Fruit fly (Drosophila melanogaster) whole organism, embryonic: Measurements from ENCODE around the gene glu.

ENCODE experiments used
- Atf-2 ChIP-seq: fragments of 200-800 bp; sonication (Bioruptor generic); optimal IDR thresholded peaks from 2 replicates; lab custom pipeline; 2016; ENCODE audit warnings: missing biosample characterization, missing genetic modification characterization
- Atf6 ChIP-seq: fragments of 200-800 bp; sonication (Bioruptor generic); IDR thresholded peaks from 2 replicates; pipeline ENCODE4 v1.3.6; 2022; ENCODE audit warnings: missing biosample characterization, missing genetic modification characterization
- BEAF-32 ChIP-seq: fragments of 200-800 bp; sonication (Bioruptor generic); optimal IDR thresholded peaks from 3 replicates; lab custom pipeline; 2017; ENCODE audit warnings: missing biosample characterization, missing genetic modification characterization, mild to moderate bottlenecking, moderate library complexity, missing genetic modification reagents
- CG10267 ChIP-seq: fragments of 200-800 bp; sonication (Bioruptor generic); optimal IDR thresholded peaks from 2 replicates; lab custom pipeline; 2018; ENCODE audit warnings: missing biosample characterization, mild to moderate bottlenecking, missing genetic modification characterization, moderate library complexity
- CG10543 ChIP-seq: fragments of 200-800 bp; sonication (Bioruptor generic); optimal IDR thresholded peaks from 3 replicates; lab custom pipeline; 2017; ENCODE audit warnings: missing biosample characterization, mild to moderate bottlenecking, missing genetic modification characterization, moderate library complexity
- CG12769 ChIP-seq: fragments of 200-800 bp; sonication (Bioruptor generic); optimal IDR thresholded peaks from 2 replicates; lab custom pipeline; 2019; ENCODE audit warnings: missing biosample characterization, mild to moderate bottlenecking, missing genetic modification characterization, moderate library complexity
- CG13287 ChIP-seq: fragments of 200-800 bp; sonication (Bioruptor generic); IDR thresholded peaks from 2 replicates; pipeline ENCODE4 v1.3.6; 2022; ENCODE audit warnings: missing biosample characterization, missing genetic modification characterization; ENCODE audit not compliant: partially characterized antibody
- CG13624 ChIP-seq: fragments of 200-800 bp; sonication (Bioruptor generic); optimal IDR thresholded peaks from 2 replicates; lab custom pipeline; 2016; ENCODE audit warnings: missing biosample characterization, missing genetic modification characterization
- CG1647 ChIP-seq: fragments of 200-800 bp; sonication (Bioruptor generic); optimal IDR thresholded peaks from 3 replicates; lab custom pipeline; 2016; ENCODE audit warnings: missing biosample characterization, missing genetic modification characterization
- CG2120 ChIP-seq: fragments of 200-800 bp; sonication (Bioruptor generic); optimal IDR thresholded peaks from 3 replicates; lab custom pipeline; 2016; ENCODE audit warnings: missing biosample characterization, missing genetic modification characterization
- CG30020 ChIP-seq: fragments of 200-800 bp; optimal IDR thresholded peaks from 2 replicates; lab custom pipeline; 2019; ENCODE audit warnings: missing biosample characterization, mild to moderate bottlenecking, missing genetic modification characterization, moderate library complexity
- CG3407 ChIP-seq: fragments of 200-800 bp; sonication (Bioruptor generic); optimal IDR thresholded peaks from 2 replicates; lab custom pipeline; 2018; ENCODE audit warnings: missing biosample characterization, mild to moderate bottlenecking, missing genetic modification characterization
- CG34224 ChIP-seq: fragments of 200-800 bp; sonication (Bioruptor generic); IDR thresholded peaks from 3 replicates; pipeline ENCODE4 v1.3.6; 2022; ENCODE audit warnings: missing biosample characterization, missing genetic modification characterization; ENCODE audit not compliant: partially characterized antibody
- CG34376 ChIP-seq: fragments of 200-800 bp; sonication (Bioruptor generic); optimal IDR thresholded peaks from 2 replicates; lab custom pipeline; 2018; ENCODE audit warnings: missing biosample characterization, mild to moderate bottlenecking, missing genetic modification characterization
- CG3995 ChIP-seq: fragments of 200-800 bp; sonication (Bioruptor generic); optimal IDR thresholded peaks from 3 replicates; lab custom pipeline; 2016; ENCODE audit warnings: missing biosample characterization, missing genetic modification characterization
- CG42726 ChIP-seq: fragments of 200-800 bp; sonication (Bioruptor generic); IDR thresholded peaks from 2 replicates; pipeline ENCODE4 v1.3.6; 2022; ENCODE audit warnings: missing biosample characterization, missing genetic modification characterization; ENCODE audit not compliant: partially characterized antibody
- CG4617 ChIP-seq: fragments of 200-800 bp; sonication (Bioruptor generic); optimal IDR thresholded peaks from 3 replicates; lab custom pipeline; 2016; ENCODE audit warnings: missing biosample characterization, missing genetic modification characterization, borderline replicate concordance
- CG4730 ChIP-seq: fragments of 200-800 bp; sonication (Bioruptor generic); IDR thresholded peaks from 2 replicates; pipeline ENCODE4 v1.3.6; 2022; ENCODE audit warnings: missing biosample characterization, missing genetic modification characterization
- CG4854 ChIP-seq: fragments of 200-800 bp; sonication (Bioruptor generic); optimal IDR thresholded peaks from 2 replicates; lab custom pipeline; 2016; ENCODE audit warnings: missing biosample characterization, missing genetic modification characterization, inconsistent platforms
- Dp ChIP-seq: fragments of 200-800 bp; sonication (Bioruptor generic); optimal IDR thresholded peaks from 2 replicates; lab custom pipeline; 2018; ENCODE audit warnings: missing biosample characterization, mild to moderate bottlenecking, missing genetic modification characterization, moderate library complexity
- E2f2 ChIP-seq: fragments of 200-800 bp; sonication (Bioruptor generic); IDR thresholded peaks from 2 replicates; pipeline ENCODE4 v1.3.6; 2022; ENCODE audit warnings: missing biosample characterization, missing genetic modification characterization
- MBD-R2 ChIP-seq: fragments of 200-800 bp; sonication (Bioruptor generic); IDR thresholded peaks from 2 replicates; pipeline ENCODE4 v1.3.6; 2022; ENCODE audit warnings: missing biosample characterization, missing genetic modification characterization
- MESR4 ChIP-seq: fragments of 200-800 bp; sonication (Bioruptor generic); optimal IDR thresholded peaks from 2 replicates; lab custom pipeline; 2018; ENCODE audit warnings: missing biosample characterization, mild to moderate bottlenecking, missing genetic modification characterization, moderate library complexity
- Med ChIP-seq: fragments of 200-800 bp; sonication (Bioruptor generic); peaks from one replicate; lab custom pipeline; 2016; ENCODE audit warnings: missing biosample characterization, missing genetic modification characterization, mild to moderate bottlenecking, inconsistent platforms, moderate library complexity
- Myb ChIP-seq: fragments of 200-800 bp; sonication (Bioruptor generic); optimal IDR thresholded peaks from 2 replicates; lab custom pipeline; 2016; ENCODE audit warnings: missing biosample characterization, missing genetic modification characterization
- Poxn ChIP-seq: fragments of 200-800 bp; sonication (Bioruptor generic); IDR thresholded peaks from 2 replicates; pipeline ENCODE4 v1.3.6; 2022; ENCODE audit warnings: missing biosample characterization, missing genetic modification characterization
- Scr ChIP-seq: fragments of 200-800 bp; sonication (Bioruptor generic); IDR thresholded peaks from 2 replicates; pipeline ENCODE4 v1.3.6; 2022; ENCODE audit warnings: missing biosample characterization, missing genetic modification characterization; ENCODE audit not compliant: partially characterized antibody
- Sry-β ChIP-seq: fragments of 200-800 bp; sonication (Bioruptor generic); optimal IDR thresholded peaks from 2 replicates; lab custom pipeline; 2018; ENCODE audit warnings: missing biosample characterization, mild to moderate bottlenecking, missing genetic modification characterization, moderate library complexity
- Taf1 ChIP-seq: fragments of 200-800 bp; sonication (Bioruptor generic); IDR thresholded peaks from 2 replicates; pipeline ENCODE4 v1.3.6; 2022; ENCODE audit warnings: missing biosample characterization, missing genetic modification characterization
- corto ChIP-seq: fragments of 200-800 bp; sonication (Bioruptor generic); optimal IDR thresholded peaks from 2 replicates; lab custom pipeline; 2016; ENCODE audit warnings: missing biosample characterization, mild to moderate bottlenecking, missing genetic modification characterization, moderate library complexity
- da ChIP-seq: fragments of 200-800 bp; sonication (Bioruptor generic); optimal IDR thresholded peaks from 2 replicates; lab custom pipeline; 2016; ENCODE audit warnings: missing biosample characterization, missing genetic modification characterization
- en ChIP-seq: fragments of 200-800 bp; sonication (Bioruptor generic); optimal IDR thresholded peaks from 2 replicates; lab custom pipeline; 2016; ENCODE audit warnings: missing biosample characterization, missing genetic modification characterization
- gfzf ChIP-seq: fragments of 200-800 bp; sonication (Bioruptor generic); optimal IDR thresholded peaks from 2 replicates; lab custom pipeline; 2016; ENCODE audit warnings: missing biosample characterization, mild to moderate bottlenecking, missing genetic modification characterization, moderate library complexity
- hbn ChIP-seq: fragments of 200-800 bp; sonication (Bioruptor generic); IDR thresholded peaks from 2 replicates; pipeline ENCODE4 v1.3.6; 2022; ENCODE audit warnings: missing biosample characterization, missing genetic modification characterization; ENCODE audit not compliant: partially characterized antibody
- jing ChIP-seq: fragments of 200-800 bp; sonication (Bioruptor generic); optimal IDR thresholded peaks from 2 replicates; lab custom pipeline; 2018; ENCODE audit warnings: missing biosample characterization, mild to moderate bottlenecking, missing genetic modification characterization
- knrl ChIP-seq: fragments of 200-800 bp; sonication (Bioruptor generic); IDR thresholded peaks from 3 replicates; pipeline ENCODE4 v1.3.6; 2022; ENCODE audit warnings: missing biosample characterization, missing genetic modification characterization; ENCODE audit not compliant: partially characterized antibody
- pzg ChIP-seq: fragments of 200-800 bp; sonication (Bioruptor generic); optimal IDR thresholded peaks from 3 replicates; lab custom pipeline; 2018; ENCODE audit warnings: missing biosample characterization, mild to moderate bottlenecking, missing genetic modification characterization, moderate library complexity
- sisA ChIP-seq: fragments of 200-800 bp; sonication (Bioruptor generic); IDR thresholded peaks from 2 replicates; pipeline ENCODE4 v1.3.6; 2022; ENCODE audit warnings: missing biosample characterization, missing genetic modification characterization
- sob ChIP-seq: fragments of 200-800 bp; sonication (Bioruptor generic); IDR thresholded peaks from 2 replicates; pipeline ENCODE4 v1.3.6; 2022; ENCODE audit warnings: missing biosample characterization, missing genetic modification characterization
- stwl ChIP-seq: fragments of 200-800 bp; sonication (Bioruptor generic); optimal IDR thresholded peaks from 3 replicates; lab custom pipeline; 2018; ENCODE audit warnings: missing biosample characterization, mild to moderate bottlenecking, missing genetic modification characterization, moderate library complexity
- unpg ChIP-seq: fragments of 200-800 bp; sonication (Bioruptor generic); optimal IDR thresholded peaks from 3 replicates; lab custom pipeline; 2018; ENCODE audit warnings: missing biosample characterization, mild to moderate bottlenecking, missing genetic modification characterization, moderate library complexity

Gene glu

DNA sequence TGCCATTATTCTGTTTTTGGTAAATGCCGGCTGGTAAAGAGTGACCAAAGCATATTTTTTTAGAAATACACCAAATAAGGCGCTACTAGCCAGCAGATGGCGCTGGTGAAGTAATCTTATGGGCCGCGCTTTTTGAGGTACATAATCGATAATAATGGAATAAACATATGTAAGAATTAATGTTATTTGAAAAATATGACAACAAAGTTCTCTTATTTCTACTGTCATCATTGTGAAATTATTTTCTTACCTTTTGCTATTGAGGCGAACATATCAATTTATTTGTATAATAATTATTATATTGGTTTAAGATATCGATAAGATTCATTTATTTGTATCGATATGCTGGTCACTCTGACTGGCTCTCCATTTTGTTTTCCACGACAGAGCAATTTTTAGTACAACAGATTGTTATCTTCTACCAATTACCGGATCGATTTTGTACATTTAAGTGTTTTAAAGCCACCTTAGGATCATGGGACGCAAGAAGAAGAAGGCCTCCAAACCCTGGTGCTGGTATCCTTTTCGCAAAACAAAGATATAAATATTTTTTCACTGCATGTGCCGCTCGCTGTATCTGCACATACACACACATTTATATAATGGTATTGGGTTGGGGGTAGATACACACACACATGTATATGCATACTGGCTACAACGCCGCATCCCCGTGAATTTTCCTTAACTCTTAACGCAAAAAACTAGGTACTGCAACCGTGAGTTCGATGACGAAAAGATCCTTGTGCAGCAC lies 5.0 kb upstream of the glu start, which contains the start of the genes LSm7 and BuGZ (continued):
- TF ChIP-seq corto (GFP tag; lab: Kevin White, UChicago) (no peak), Scr (GFP tag; lab: Robert Waterston, UW) (peak; percentile 75), BEAF-32 (GFP tag; lab: Kevin White, UChicago) (peak; percentile 78), Taf1 (no peak), en (no peak), unpg (no peak), CG13624 (peak; percentile 34), CG34376 (no peak), CG2120 (GFP tag; lab: Kevin White, UChicago) (no peak), E2f2 (GFP tag; lab: Robert Waterston, UW) (peak; percentile 62), Poxn (GFP tag; lab: Robert Waterston, UW) (no peak), CG13287 (peak; percentile 73), hbn (GFP tag; lab: Robert Waterston, UW) (peak; percentile 55; the same call in 1 of the 2 replicates), knrl (GFP tag; lab: Robert Waterston, UW) (peak; percentile 66), CG3995 (peak; percentile 92)
- TF ChIP-seq, all 482 proteins: peak for 144

dm6 chr2L:16732338-16732892 lies 5.8 kb downstream of the glu start, which contains the start of gene Nubp1:
Gene Nubp1 (plus strand): TSS chr2L:16732550.
- TF ChIP-seq pzg (peak; percentile 11), knrl (GFP tag; lab: Robert Waterston, UW) (no peak), Myb (no peak), MBD-R2 (peak; percentile 50), stwl (tag; lab: Kevin White, UChicago) (peak; percentile 76), CG10267 (tag; lab: Kevin White, UChicago) (peak; percentile 67), jing (GFP tag; lab: Kevin White, UChicago) (no peak), sob (GFP tag; lab: Robert Waterston, UW) (peak; percentile 10; the same call in 1 of the 2 replicates), Atf-2 (GFP tag; lab: Kevin White, UChicago) (no peak), MESR4 (GFP tag; lab: Kevin White, UChicago) (peak; percentile 68), CG4730 (GFP tag; lab: Robert Waterston, UW) (no peak), Sry-β (GFP tag; lab: Kevin White, UChicago) (no peak), CG34224 (GFP tag; lab: Robert Waterston, UW) (0 out of 3 replicates have a peak, but pooled peaks have one; percentile 31), Med (GFP tag; lab: Kevin White, UChicago) (peak; percentile 57), CG30020 (tag; lab: Kevin White, UChicago) (no peak), CG4617 (peak; percentile 67)

DNA sequence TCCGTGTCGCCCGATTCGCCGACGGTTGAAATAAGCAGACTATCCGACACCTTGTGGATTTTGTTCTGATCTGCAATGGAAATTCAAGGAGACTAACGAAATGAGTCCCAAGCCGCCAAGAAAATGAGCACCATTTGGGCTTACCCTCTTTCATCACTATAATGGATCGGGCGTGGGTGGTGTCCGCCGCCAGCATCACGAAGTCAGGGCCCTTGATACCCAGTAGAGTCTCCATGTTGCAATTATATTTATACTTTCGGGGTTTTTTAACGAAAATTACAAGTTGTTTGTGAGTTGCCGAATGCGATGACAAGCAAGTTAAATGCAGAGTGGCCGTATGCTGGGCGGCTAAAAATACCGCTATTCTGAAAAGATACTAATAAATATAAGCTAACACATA lies 6.4 kb downstream of the glu start, which contains the start of gene Prosbeta4:
Gene Prosbeta4 (minus strand): TSS at position 335 of the 400 bp plus-strand sequence.
- no peak for TF ChIP-seq CG1647 (GFP tag; lab: Kevin White, UChicago)
- no peak for TF ChIP-seq CG4854 (GFP tag; lab: Kevin White, UChicago)
- TF ChIP-seq sisA (GFP tag; lab: Robert Waterston, UW) = no peak
- TF ChIP-seq da = no peak
- TF ChIP-seq gfzf (GFP tag; lab: Kevin White, UChicago) = peak; percentile 42
- TF ChIP-seq CG12769 (tag; lab: Kevin White, UChicago) = no peak
- peak; percentile 3 for TF ChIP-seq CG4617
- TF ChIP-seq CG42726 (GFP tag; lab: Robert Waterston, UW) = peak; percentile 10; the same call in 1 of the 2 replicates
- TF ChIP-seq Dp (GFP tag; lab: Kevin White, UChicago) = peak; percentile 13
- TF ChIP-seq MBD-R2 = peak; percentile 50
- no peak for TF ChIP-seq Atf6
- no peak for TF ChIP-seq CG10543 (GFP tag; lab: Kevin White, UChicago)
- peak; percentile 68 for TF ChIP-seq MESR4 (GFP tag; lab: Kevin White, UChicago)
- TF ChIP-seq pzg = peak; percentile 15
- TF ChIP-seq CG3407 (GFP tag; lab: Kevin White, UChicago) = no peak
- TF ChIP-seq, all 482 proteins: peak for 7
